Worm (Caenorhabditis elegans) whole organism, L3 larva: ENCODE data around the gene tpi-1.

Experiments used
- R02D3.7 ChIP-seq: fragments of 150-350 bp; optimal IDR thresholded peaks from 2 replicates; lab custom pipeline; 2014; ENCODE audit warnings: missing biosample characterization, missing genetic modification characterization
- ZK546.5 ChIP-seq: sonication (generic microtip); optimal IDR thresholded peaks from 2 replicates; lab custom pipeline; 2017; ENCODE audit warnings: missing biosample characterization, missing genetic modification characterization
- ceh-16 ChIP-seq: sonication (generic microtip); optimal IDR thresholded peaks from 2 replicates; lab custom pipeline; 2017; ENCODE audit warnings: missing biosample characterization, missing genetic modification characterization
- ceh-28 ChIP-seq: fragments of 150-350 bp; optimal IDR thresholded peaks from 2 replicates; lab custom pipeline; 2014; ENCODE audit warnings: missing biosample characterization, missing genetic modification reagents, missing genetic modification characterization
- ceh-82 ChIP-seq: fragments of 150-350 bp; optimal IDR thresholded peaks from 2 replicates; lab custom pipeline; 2014; ENCODE audit warnings: missing biosample characterization, missing genetic modification characterization
- ceh-9 ChIP-seq: sonication (generic microtip); optimal IDR thresholded peaks from 2 replicates; lab custom pipeline; 2018; ENCODE audit warnings: missing biosample characterization, missing genetic modification characterization
- daf-12 ChIP-seq: fragments of 150-350 bp; optimal IDR thresholded peaks from 2 replicates; lab custom pipeline; 2014; ENCODE audit warnings: missing biosample characterization, missing genetic modification reagents, missing genetic modification characterization
- egl-27 ChIP-seq: sonication (generic microtip); optimal IDR thresholded peaks from 4 replicates; lab custom pipeline; 2017; ENCODE audit warnings: missing biosample characterization, missing genetic modification reagents, missing genetic modification characterization
- egl-5 ChIP-seq: fragments of 150-350 bp; optimal IDR thresholded peaks from 2 replicates; lab custom pipeline; 2017; ENCODE audit warnings: missing biosample characterization, missing genetic modification reagents, missing genetic modification characterization, inconsistent platforms
- elt-1 ChIP-seq: fragments of 150-350 bp; optimal IDR thresholded peaks from 2 replicates; lab custom pipeline; 2014; ENCODE audit warnings: missing biosample characterization, missing genetic modification characterization
- elt-2 ChIP-seq: sonication (generic microtip); optimal IDR thresholded peaks from 2 replicates; lab custom pipeline; 2016; ENCODE audit warnings: missing genetic modification reagents, mild to moderate bottlenecking, missing genetic modification characterization, missing compliant biosample characterization
- eor-1 ChIP-seq, 2 experiments: fragments of 150-350 bp; optimal IDR thresholded peaks; 2 replicates each; lab custom pipeline; 2014 to 2018; ENCODE audit warnings: missing biosample characterization in 2 of 2, missing genetic modification characterization in 2 of 2
- fkh-10 ChIP-seq: sonication (generic microtip); optimal IDR thresholded peaks from 2 replicates; lab custom pipeline; 2017; ENCODE audit warnings: missing biosample characterization, missing genetic modification reagents, missing genetic modification characterization
- fkh-2 ChIP-seq: fragments of 150-350 bp; optimal IDR thresholded peaks from 2 replicates; lab custom pipeline; 2014; ENCODE audit warnings: missing biosample characterization, missing genetic modification reagents, missing genetic modification characterization
- fos-1 ChIP-seq: fragments of 150-350 bp; optimal IDR thresholded peaks from 2 replicates; lab custom pipeline; 2014; ENCODE audit warnings: missing biosample characterization, missing genetic modification characterization
- hmg-11 ChIP-seq: sonication (generic microtip); optimal IDR thresholded peaks from 2 replicates; lab custom pipeline; 2016; ENCODE audit warnings: missing genetic modification characterization, missing compliant biosample characterization
- jun-1 ChIP-seq: fragments of 150-350 bp; optimal IDR thresholded peaks from 2 replicates; lab custom pipeline; 2014; ENCODE audit warnings: missing biosample characterization, missing genetic modification reagents, missing genetic modification characterization
- lsy-12 ChIP-seq: sonication (generic microtip); optimal IDR thresholded peaks from 2 replicates; lab custom pipeline; 2016; ENCODE audit warnings: mild to moderate bottlenecking, missing genetic modification characterization, missing compliant biosample characterization
- mml-1 ChIP-seq: fragments of 150-350 bp; sonication (generic microtip); optimal IDR thresholded peaks from 3 replicates; lab custom pipeline; 2014; ENCODE audit warnings: missing biosample characterization, missing genetic modification characterization
- nhr-11 ChIP-seq: fragments of 150-350 bp; optimal IDR thresholded peaks from 2 replicates; lab custom pipeline; 2014; ENCODE audit warnings: missing biosample characterization, missing genetic modification characterization
- nhr-12 ChIP-seq: fragments of 150-350 bp; optimal IDR thresholded peaks from 2 replicates; lab custom pipeline; 2014; ENCODE audit warnings: missing biosample characterization, missing genetic modification characterization
- nhr-23 ChIP-seq: fragments of 150-350 bp; optimal IDR thresholded peaks from 2 replicates; lab custom pipeline; 2014; ENCODE audit warnings: missing biosample characterization, missing genetic modification reagents, missing genetic modification characterization
- nhr-237 ChIP-seq: fragments of 150-350 bp; optimal IDR thresholded peaks from 2 replicates; lab custom pipeline; 2014; ENCODE audit warnings: missing biosample characterization, missing genetic modification characterization
- nhr-25 ChIP-seq: sonication (generic microtip); optimal IDR thresholded peaks from 2 replicates; lab custom pipeline; 2017; ENCODE audit warnings: missing biosample characterization, missing genetic modification characterization
- nhr-28 ChIP-seq: fragments of 150-350 bp; optimal IDR thresholded peaks from 2 replicates; lab custom pipeline; 2014; ENCODE audit warnings: missing biosample characterization, missing genetic modification characterization
- nhr-43 ChIP-seq: sonication (generic microtip); optimal IDR thresholded peaks from 2 replicates; lab custom pipeline; 2016; ENCODE audit warnings: mild to moderate bottlenecking, missing genetic modification characterization, missing compliant biosample characterization; ENCODE audit not compliant: poor library complexity, severe bottlenecking
- nhr-76 ChIP-seq: fragments of 150-350 bp; sonication (generic microtip); optimal IDR thresholded peaks from 5 replicates; lab custom pipeline; 2014; ENCODE audit warnings: missing biosample characterization, missing genetic modification characterization
- pqm-1 ChIP-seq: fragments of 150-350 bp; optimal IDR thresholded peaks from 2 replicates; lab custom pipeline; 2017; ENCODE audit warnings: missing biosample characterization, missing genetic modification characterization, inconsistent platforms
- sea-2 ChIP-seq: fragments of 150-350 bp; sonication (generic microtip); optimal IDR thresholded peaks from 4 replicates; lab custom pipeline; 2014; ENCODE audit warnings: missing biosample characterization, missing genetic modification reagents, missing genetic modification characterization
- skn-1 ChIP-seq: fragments of 150-350 bp; optimal IDR thresholded peaks from 2 replicates; lab custom pipeline; 2014; ENCODE audit warnings: missing biosample characterization, missing genetic modification characterization
- snpc-4 ChIP-seq: fragments of 150-350 bp; optimal IDR thresholded peaks from 2 replicates; lab custom pipeline; 2014; ENCODE audit warnings: missing biosample characterization, missing genetic modification characterization
- tbx-2 ChIP-seq: sonication (generic microtip); optimal IDR thresholded peaks from 2 replicates; lab custom pipeline; 2016; ENCODE audit warnings: mild to moderate bottlenecking, missing genetic modification characterization, missing compliant biosample characterization
- unc-39 ChIP-seq: sonication (generic microtip); optimal IDR thresholded peaks from 4 replicates; lab custom pipeline; 2017; ENCODE audit warnings: missing biosample characterization, missing genetic modification characterization
- unc-62 ChIP-seq: fragments of 150-350 bp; sonication (generic microtip); optimal IDR thresholded peaks from 4 replicates; lab custom pipeline; 2014; ENCODE audit warnings: missing biosample characterization, missing genetic modification reagents, missing genetic modification characterization
- zag-1 ChIP-seq: fragments of 150-350 bp; optimal IDR thresholded peaks from 2 replicates; lab custom pipeline; 2014; ENCODE audit warnings: missing biosample characterization, missing genetic modification characterization
- ztf-11 ChIP-seq: fragments of 150-350 bp; optimal IDR thresholded peaks from 2 replicates; lab custom pipeline; 2014; ENCODE audit warnings: missing biosample characterization, missing genetic modification characterization
- ztf-4 ChIP-seq: fragments of 150-350 bp; optimal IDR thresholded peaks from 2 replicates; lab custom pipeline; 2014; ENCODE audit warnings: missing biosample characterization, missing genetic modification characterization

tpi-1 gene

DNA sequence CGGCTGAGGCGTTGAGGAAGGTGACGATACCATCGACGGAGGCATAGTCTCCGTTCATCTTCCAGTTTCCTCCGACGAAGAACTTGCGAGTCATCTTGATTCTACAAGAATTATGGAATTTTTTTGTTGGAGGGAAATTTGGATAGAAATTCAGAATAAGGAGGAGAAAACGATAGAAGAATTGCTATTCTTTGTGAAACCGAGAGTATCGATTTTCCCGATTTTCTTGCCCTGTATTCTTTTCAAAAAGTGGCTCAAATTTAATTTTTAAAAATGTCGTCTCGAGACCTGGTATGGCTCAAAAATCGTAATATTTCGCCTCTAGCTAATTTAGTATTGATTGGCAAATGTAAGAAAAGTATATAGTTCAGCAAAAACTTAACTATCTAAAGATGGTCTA, at the start of gene tpi-1:
Gene tpi-1, minus strand, starts transcription at position 101 of the 400 bp plus-strand sequence.
- TF ChIP-seq nhr-28 (tag; lab: Kevin White, UChicago) (no peak), elt-1 (tag; lab: Kevin White, UChicago) (no peak), tbx-2 (tag; lab: Kevin White, UChicago) (no peak), elt-2 (tag; lab: Kevin White, UChicago) (no peak), eor-1 (tag; optimal IDR thresholded peaks at IDR 0.05; lab: Kevin White, UChicago) (no peak), mml-1 (no peak), fkh-2 (tag; lab: Kevin White, UChicago) (no peak), hmg-11 (tag; lab: Kevin White, UChicago) (no peak), fos-1 (no peak), ztf-4 (tag; lab: Kevin White, UChicago) (no peak), nhr-25 (tag; lab: Kevin White, UChicago) (no peak), nhr-76 (tag; lab: Kevin White, UChicago) (no peak), R02D3.7 (no peak), lsy-12 (tag; lab: Kevin White, UChicago) (no peak), ceh-16 (no peak), nhr-23 (tag; lab: Kevin White, UChicago) (no peak), ceh-82 (tag; lab: Kevin White, UChicago) (no peak), snpc-4 (tag; lab: Kevin White, UChicago) (no peak), nhr-12 (tag; lab: Kevin White, UChicago) (no peak), daf-12 (tag; lab: Kevin White, UChicago) (no peak)
- TF ChIP-seq, all 47 proteins: peak for 0

DNA sequence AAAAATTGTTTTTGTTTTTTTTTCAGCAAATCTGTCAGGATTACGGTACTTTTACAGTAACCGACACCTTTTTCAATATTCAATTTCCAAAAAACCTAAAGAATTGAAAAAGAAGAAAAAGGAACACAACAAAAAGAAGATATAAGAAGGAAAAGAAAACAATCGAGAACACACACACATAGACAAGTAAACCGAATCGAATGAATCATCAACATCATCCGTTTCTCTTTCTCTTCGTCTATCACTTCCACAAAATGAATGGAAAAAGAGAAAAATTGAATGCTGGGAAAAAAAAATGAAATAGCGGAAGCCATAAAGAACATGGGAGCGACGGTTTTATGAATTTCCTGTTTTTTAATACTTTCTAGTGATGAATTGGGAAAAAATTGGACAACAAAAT, 42.5 kb upstream of the tpi-1 start:
- TF ChIP-seq nhr-23 (tag; lab: Kevin White, UChicago): peak; percentile 5
- no peak for TF ChIP-seq skn-1 (tag; lab: Kevin White, UChicago)
- no peak for TF ChIP-seq pqm-1 (tag; lab: Kevin White, UChicago)

DNA sequence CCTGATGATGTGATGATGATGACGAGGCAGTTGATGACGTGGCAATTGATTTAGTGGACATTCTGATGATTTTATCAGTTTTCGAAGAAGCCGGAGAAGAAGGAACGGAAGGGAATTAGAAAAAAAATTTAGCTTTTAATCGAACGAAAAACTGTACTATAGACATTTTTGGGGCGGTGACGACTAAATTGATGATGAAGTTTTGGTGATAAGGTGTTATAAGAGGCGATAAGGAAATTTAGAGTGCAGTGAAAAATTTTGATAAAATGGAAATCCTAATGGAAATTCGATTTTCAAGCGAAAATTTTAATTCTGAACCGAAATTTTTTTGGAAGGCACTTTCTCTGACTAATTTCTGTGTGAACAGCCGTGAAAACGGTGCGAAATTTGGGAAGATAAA, 41.1 kb upstream of the tpi-1 start:
- TF ChIP-seq tbx-2 (tag; lab: Kevin White, UChicago) (no peak), elt-2 (tag; lab: Kevin White, UChicago) (peak; percentile 71)

DNA sequence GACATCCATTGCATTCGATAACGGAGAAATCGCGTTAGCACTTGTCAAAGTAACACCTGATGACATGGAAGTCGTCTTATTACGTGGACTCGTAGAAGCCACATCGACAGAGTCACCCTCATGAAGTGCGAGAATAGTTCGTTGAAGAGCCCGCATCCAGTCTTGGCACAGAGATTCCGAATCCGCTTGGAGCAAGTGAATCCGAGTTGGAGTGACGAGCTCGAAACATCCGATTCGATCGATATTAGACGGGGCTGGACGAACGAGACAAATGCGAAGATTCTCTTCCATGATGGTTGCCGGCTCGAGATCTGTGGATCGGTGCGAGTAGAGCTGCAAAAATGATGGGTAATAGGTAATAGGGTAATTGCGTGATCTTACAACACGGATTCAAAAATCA, 38.3 kb upstream of the tpi-1 start:
- no peak for TF ChIP-seq snpc-4 (tag; lab: Kevin White, UChicago)
- no peak for TF ChIP-seq R02D3.7
- no peak for TF ChIP-seq egl-5 (tag; lab: Kevin White, UChicago)
- no peak for TF ChIP-seq nhr-43
- no peak for TF ChIP-seq nhr-237
- no peak for TF ChIP-seq ceh-9 (tag; lab: Kevin White, UChicago)
- TF ChIP-seq nhr-11 (tag; lab: Kevin White, UChicago): no peak
- TF ChIP-seq jun-1: no peak
- TF ChIP-seq eor-1 (tag; optimal IDR thresholded peaks at IDR 0.05; lab: Kevin White, UChicago): no peak
- no peak for TF ChIP-seq nhr-25 (tag; lab: Kevin White, UChicago)

DNA sequence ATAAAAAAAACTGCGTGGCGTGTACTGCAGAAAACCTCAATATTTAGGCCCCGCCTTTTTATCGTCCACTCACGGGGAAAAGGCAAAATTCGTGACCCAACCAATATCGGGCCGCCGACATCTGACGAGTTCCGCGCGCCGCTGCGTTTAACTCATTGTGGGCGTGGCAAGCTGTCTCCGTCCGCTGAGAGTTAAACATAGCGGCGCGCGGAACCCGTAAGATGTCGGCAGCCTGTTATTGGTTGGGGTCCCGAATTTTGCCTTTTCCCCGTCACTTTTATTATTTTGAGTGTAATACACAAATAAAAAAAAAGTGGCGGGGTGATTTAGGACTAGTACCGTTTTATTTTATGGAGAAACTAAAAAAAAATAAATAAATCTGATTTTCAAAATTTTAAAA, 37.4 kb upstream of the tpi-1 start:
- TF ChIP-seq daf-12 (tag; lab: Kevin White, UChicago) (no peak), elt-1 (tag; lab: Kevin White, UChicago) (no peak), ceh-28 (tag; lab: Kevin White, UChicago) (no peak), nhr-43 (no peak), ZK546.5 (tag; lab: Kevin White, UChicago) (no peak), egl-27 (tag; lab: Kevin White, UChicago) (no peak), fkh-10 (GFP tag; lab: Kevin White, UChicago) (no peak)
- TF ChIP-seq, all 47 proteins: peak for 0

DNA sequence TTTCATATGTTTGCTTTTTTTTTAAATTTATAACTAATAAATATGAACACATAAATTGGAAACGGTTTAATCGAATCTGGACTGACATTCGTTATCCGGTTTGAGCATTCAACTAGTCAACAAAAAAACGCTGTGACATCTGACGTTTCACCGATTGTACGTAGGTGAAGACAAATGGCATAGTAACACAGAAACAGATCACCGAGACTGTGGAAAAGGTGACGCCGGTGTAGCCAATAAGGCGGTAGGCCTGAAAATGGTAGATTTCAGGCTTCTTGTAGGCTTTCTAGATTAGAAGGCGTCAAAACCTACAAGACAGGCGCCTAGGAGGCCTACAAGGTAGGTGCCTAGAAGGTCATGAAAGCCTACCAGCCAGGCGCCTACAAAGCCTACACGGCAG, 32.3 kb upstream of the tpi-1 start:
- TF ChIP-seq zag-1 (tag; lab: Kevin White, UChicago): no peak
- TF ChIP-seq nhr-23 (tag; lab: Kevin White, UChicago): no peak
- TF ChIP-seq egl-5 (tag; lab: Kevin White, UChicago): no peak
- TF ChIP-seq ztf-11 (tag; lab: Kevin White, UChicago): no peak
- TF ChIP-seq unc-62: no peak
- no peak for TF ChIP-seq mml-1
- TF ChIP-seq snpc-4 (tag; lab: Kevin White, UChicago): no peak
- TF ChIP-seq ceh-82 (tag; lab: Kevin White, UChicago): no peak
- TF ChIP-seq daf-12 (tag; lab: Kevin White, UChicago): no peak
- no peak for TF ChIP-seq elt-1 (tag; lab: Kevin White, UChicago)
- TF ChIP-seq unc-39 (tag; lab: Kevin White, UChicago): no peak
- TF ChIP-seq sea-2: no peak
- TF ChIP-seq nhr-76 (tag; lab: Kevin White, UChicago): no peak
